Fruit fly (Drosophila melanogaster) whole organism, prepupa: Measurements from ENCODE around the gene RpS20.

Experiments
- CG10631 ChIP-seq: fragments of 200-800 bp; sonication (Bioruptor generic); optimal IDR thresholded peaks from 2 replicates; lab custom pipeline; 2016; ENCODE audit warnings: missing biosample characterization, missing genetic modification characterization
- CG10669 ChIP-seq: fragments of 200-800 bp; sonication (Bioruptor generic); optimal IDR thresholded peaks from 3 replicates; lab custom pipeline; 2018; ENCODE audit warnings: missing biosample characterization, mild to moderate bottlenecking, missing genetic modification characterization, moderate library complexity
- CG11294 ChIP-seq: fragments of 200-800 bp; sonication (Bioruptor generic); IDR thresholded peaks from 2 replicates; pipeline ENCODE4 v1.3.6; 2022; ENCODE audit warnings: missing biosample characterization, missing genetic modification characterization
- CG11762 ChIP-seq: fragments of 200-800 bp; sonication (Bioruptor generic); optimal IDR thresholded peaks from 3 replicates; lab custom pipeline; 2016; ENCODE audit warnings: missing biosample characterization, missing genetic modification characterization; ENCODE audit not compliant: insufficient read depth
- CG15336 ChIP-seq: fragments of 200-800 bp; sonication (Bioruptor generic); IDR thresholded peaks from 2 replicates; pipeline ENCODE4 v1.3.6; 2022; ENCODE audit warnings: missing biosample characterization, missing genetic modification characterization
- CG34406 ChIP-seq: fragments of 200-800 bp; sonication (Bioruptor generic); optimal IDR thresholded peaks from 3 replicates; lab custom pipeline; 2016; ENCODE audit warnings: missing biosample characterization, missing genetic modification characterization
- CG3919 ChIP-seq: fragments of 200-800 bp; sonication (Bioruptor generic); optimal IDR thresholded peaks from 3 replicates; lab custom pipeline; 2016; ENCODE audit warnings: missing biosample characterization, missing genetic modification characterization
- CG6163 ChIP-seq: fragments of 200-800 bp; sonication (Bioruptor generic); IDR thresholded peaks from 3 replicates; pipeline ENCODE4 v1.3.6; 2022; ENCODE audit warnings: missing biosample characterization, missing genetic modification characterization
- CG6276 ChIP-seq: fragments of 200-800 bp; sonication (Bioruptor generic); optimal IDR thresholded peaks from 2 replicates; lab custom pipeline; 2017; ENCODE audit warnings: missing biosample characterization, mild to moderate bottlenecking, missing genetic modification characterization
- CG6792 ChIP-seq: fragments of 200-800 bp; sonication (Bioruptor generic); optimal IDR thresholded peaks from 3 replicates; lab custom pipeline; 2016; ENCODE audit warnings: missing biosample characterization, missing genetic modification characterization
- CG6808 ChIP-seq: fragments of 200-800 bp; sonication (Bioruptor generic); optimal IDR thresholded peaks from 3 replicates; lab custom pipeline; 2017; ENCODE audit warnings: missing biosample characterization, missing genetic modification characterization, mild to moderate bottlenecking, moderate library complexity, missing genetic modification reagents
- CG6854 ChIP-seq: fragments of 200-800 bp; sonication (Bioruptor generic); optimal IDR thresholded peaks from 2 replicates; lab custom pipeline; 2017; ENCODE audit warnings: missing biosample characterization, mild to moderate bottlenecking, missing genetic modification characterization
- CG7368 ChIP-seq: fragments of 200-800 bp; sonication (Bioruptor generic); optimal IDR thresholded peaks from 3 replicates; lab custom pipeline; 2016; ENCODE audit warnings: missing biosample characterization, missing genetic modification characterization
- CG8119 ChIP-seq: fragments of 200-800 bp; sonication (Bioruptor generic); IDR thresholded peaks from 3 replicates; pipeline ENCODE4 v1.3.6; 2022; ENCODE audit warnings: missing biosample characterization, missing genetic modification characterization
- CG8632 ChIP-seq: fragments of 200-800 bp; sonication (Bioruptor generic); optimal IDR thresholded peaks from 3 replicates; lab custom pipeline; 2016; ENCODE audit warnings: missing biosample characterization, missing genetic modification characterization
- Eip75B ChIP-seq: fragments of 200-800 bp; sonication (Bioruptor generic); optimal IDR thresholded peaks from 3 replicates; lab custom pipeline; 2016; ENCODE audit warnings: missing biosample characterization, missing genetic modification characterization
- Eip93F ChIP-seq: fragments of 200-800 bp; sonication (Bioruptor generic); optimal IDR thresholded peaks from 2 replicates; lab custom pipeline; 2016; ENCODE audit warnings: missing biosample characterization, mild to moderate bottlenecking, missing genetic modification characterization
- Ets96B ChIP-seq: fragments of 200-800 bp; optimal IDR thresholded peaks from 2 replicates; lab custom pipeline; 2019; ENCODE audit warnings: missing biosample characterization, mild to moderate bottlenecking, missing genetic modification characterization, moderate library complexity
- Gug ChIP-seq: fragments of 200-800 bp; sonication (Bioruptor generic); IDR thresholded peaks from 2 replicates; pipeline ENCODE4 v1.3.6; 2022; ENCODE audit warnings: missing biosample characterization, missing genetic modification characterization
- Hr39 ChIP-seq: fragments of 200-800 bp; sonication (Bioruptor generic); optimal IDR thresholded peaks from 2 replicates; lab custom pipeline; 2016; ENCODE audit warnings: missing biosample characterization, missing genetic modification characterization
- Hr4 ChIP-seq: fragments of 200-800 bp; sonication (Bioruptor generic); optimal IDR thresholded peaks from 3 replicates; lab custom pipeline; 2016; ENCODE audit warnings: missing biosample characterization, missing genetic modification characterization
- Lpt ChIP-seq: fragments of 200-800 bp; sonication (Bioruptor generic); optimal IDR thresholded peaks from 3 replicates; lab custom pipeline; 2016; ENCODE audit warnings: missing biosample characterization, missing genetic modification characterization
- Smox ChIP-seq: fragments of 200-800 bp; sonication (Bioruptor generic); optimal IDR thresholded peaks from 3 replicates; lab custom pipeline; 2016; ENCODE audit warnings: missing biosample characterization, missing genetic modification characterization
- Sox14 ChIP-seq: fragments of 200-800 bp; sonication (Bioruptor generic); optimal IDR thresholded peaks from 3 replicates; lab custom pipeline; 2016; ENCODE audit warnings: missing biosample characterization, missing genetic modification characterization
- achi ChIP-seq: fragments of 200-800 bp; sonication (Bioruptor generic); optimal IDR thresholded peaks from 3 replicates; lab custom pipeline; 2016; ENCODE audit warnings: missing biosample characterization, missing genetic modification characterization
- cyc ChIP-seq: fragments of 200-800 bp; sonication (Bioruptor generic); optimal IDR thresholded peaks from 3 replicates; lab custom pipeline; 2016; ENCODE audit warnings: missing biosample characterization, missing genetic modification characterization
- eg ChIP-seq: fragments of 200-800 bp; sonication (Bioruptor generic); IDR thresholded peaks from 3 replicates; pipeline ENCODE4 v1.3.6; 2022; ENCODE audit warnings: missing biosample characterization, missing genetic modification characterization
- esn ChIP-seq: fragments of 200-800 bp; sonication (Bioruptor generic); optimal IDR thresholded peaks from 2 replicates; lab custom pipeline; 2016; ENCODE audit warnings: missing biosample characterization, mild to moderate bottlenecking, missing genetic modification characterization, moderate library complexity
- fd59A ChIP-seq: fragments of 200-800 bp; sonication (Bioruptor generic); optimal IDR thresholded peaks from 2 replicates; lab custom pipeline; 2017; ENCODE audit warnings: missing biosample characterization, mild to moderate bottlenecking, missing genetic modification characterization, missing genetic modification reagents
- fd85E ChIP-seq: fragments of 200-800 bp; sonication (Bioruptor generic); optimal IDR thresholded peaks from 3 replicates; lab custom pipeline; 2016; ENCODE audit warnings: missing biosample characterization, missing genetic modification characterization
- net ChIP-seq: fragments of 200-800 bp; sonication (Bioruptor generic); optimal IDR thresholded peaks from 3 replicates; lab custom pipeline; 2016; ENCODE audit warnings: missing biosample characterization, missing genetic modification characterization
- pdm3 ChIP-seq: fragments of 200-800 bp; sonication (Bioruptor generic); optimal IDR thresholded peaks from 3 replicates; lab custom pipeline; 2016; ENCODE audit warnings: missing biosample characterization, missing genetic modification characterization
- salr ChIP-seq, 2 experiments: fragments of 200-800 bp; sonication (Bioruptor generic); optimal IDR thresholded peaks; 3 replicates each; lab custom pipeline; 2016 to 2018; ENCODE audit warnings: missing biosample characterization in 2 of 2, missing genetic modification characterization in 2 of 2, mild to moderate bottlenecking in 1 of 2
- svp ChIP-seq: fragments of 200-800 bp; sonication (Bioruptor generic); peaks from one replicate; lab custom pipeline; 2016; ENCODE audit warnings: missing biosample characterization, missing genetic modification characterization
- vri ChIP-seq: fragments of 200-800 bp; sonication (Bioruptor generic); optimal IDR thresholded peaks from 3 replicates; lab custom pipeline; 2016; ENCODE audit warnings: missing biosample characterization, mild to moderate bottlenecking, missing genetic modification characterization

Gene RpS20

DNA sequence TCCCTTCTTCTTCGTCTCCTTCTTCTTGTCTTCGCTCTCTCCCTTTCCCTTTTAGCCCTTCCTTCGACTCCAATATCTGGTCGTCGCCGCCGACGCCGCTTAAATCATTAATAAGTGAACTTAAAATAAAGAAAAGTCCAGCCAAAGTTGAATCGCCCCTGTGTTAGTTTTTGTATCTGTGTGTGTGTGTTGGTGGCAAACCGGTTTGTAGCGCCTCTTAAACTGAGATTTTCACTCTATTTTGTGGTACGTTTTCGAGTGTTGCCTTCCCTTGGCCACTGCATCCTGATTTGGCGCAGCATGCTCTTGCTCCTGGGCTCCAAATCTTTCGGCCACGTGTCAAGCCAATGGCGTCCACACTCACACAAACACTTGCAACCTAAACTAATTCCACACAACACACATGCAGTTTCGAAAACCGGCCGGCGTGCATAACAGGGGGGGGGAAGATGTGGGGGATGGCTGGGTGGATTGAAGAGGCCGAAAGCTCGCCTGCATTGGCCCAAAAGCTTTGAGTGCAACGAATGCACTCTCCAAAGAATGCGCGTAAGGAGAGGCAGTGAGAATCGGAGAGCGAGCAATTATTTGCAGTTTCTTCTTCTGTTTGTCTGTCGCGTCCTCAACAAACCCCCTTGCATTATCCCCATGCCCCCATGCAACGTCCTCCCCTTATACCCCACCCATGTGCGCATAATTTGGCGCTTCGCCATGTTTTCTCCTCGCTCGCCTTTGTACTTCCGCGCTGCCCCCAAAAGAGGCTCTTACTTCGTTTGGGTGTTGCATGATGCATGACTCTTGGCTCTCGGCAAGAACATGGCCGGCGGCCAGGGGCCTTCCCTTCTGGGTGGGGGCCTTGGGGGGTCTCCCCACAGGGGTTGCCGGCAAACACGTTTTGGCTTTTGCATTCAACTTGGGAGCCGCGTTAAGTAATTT lies 37.3 kb upstream of the RpS20 start (continued):
- TF ChIP-seq Gug (peak; percentile 63), CG6792 (GFP tag; lab: Kevin White, UChicago) (no peak), fd59A (no peak), Hr4 (GFP tag; lab: Kevin White, UChicago) (no peak), Eip75B (no peak), Smox (GFP tag; lab: Kevin White, UChicago) (no peak), Hr39 (no peak), fd85E (GFP tag; lab: Kevin White, UChicago) (no peak), svp (GFP tag; lab: Kevin White, UChicago) (peak; percentile 50), vri (GFP tag; lab: Kevin White, UChicago) (peak; percentile 58), CG11294 (GFP tag; lab: Robert Waterston, UW) (peak; percentile 59; the same call in 1 of the 2 replicates), Ets96B (tag; lab: Kevin White, UChicago) (no peak), CG6808 (GFP tag; lab: Kevin White, UChicago) (peak; percentile 14), CG11762 (no peak), CG7368 (peak; percentile 40), CG6854 (peak; percentile 47), cyc (no peak), pdm3 (no peak)

DNA sequence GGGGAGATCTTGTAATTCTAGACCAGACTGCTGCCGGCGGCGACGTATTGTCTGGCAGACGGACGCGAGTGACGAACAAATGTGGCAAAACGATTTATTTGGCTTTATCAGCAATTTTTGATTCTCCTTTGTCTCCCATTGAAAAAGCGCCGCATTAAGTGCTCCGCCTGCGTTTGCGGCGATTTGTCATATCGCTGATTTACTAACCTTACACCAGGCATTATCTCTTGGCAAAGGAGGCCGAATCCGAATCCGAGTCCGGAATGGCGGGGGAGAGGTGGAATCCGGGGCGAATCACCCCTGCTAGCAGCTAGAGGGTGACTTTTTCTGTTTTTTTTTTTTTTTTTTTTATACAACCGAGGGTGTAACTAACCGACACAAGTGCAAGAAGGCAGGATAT lies 33.4 kb upstream of the RpS20 start:
- TF ChIP-seq CG8119 (GFP tag; lab: Robert Waterston, UW) (0 out of 3 replicates have a peak, but pooled peaks have one; percentile 21), esn (GFP tag; lab: Kevin White, UChicago) (no peak), CG7368 (no peak), svp (GFP tag; lab: Kevin White, UChicago) (peak; percentile 98), Gug (no peak), CG8632 (no peak), achi (GFP tag; lab: Kevin White, UChicago) (no peak), Sox14 (GFP tag; lab: Kevin White, UChicago) (peak; percentile 53), Eip93F (GFP tag; lab: Kevin White, UChicago) (peak; percentile 29), CG6276 (GFP tag; lab: Kevin White, UChicago) (no peak)

DNA sequence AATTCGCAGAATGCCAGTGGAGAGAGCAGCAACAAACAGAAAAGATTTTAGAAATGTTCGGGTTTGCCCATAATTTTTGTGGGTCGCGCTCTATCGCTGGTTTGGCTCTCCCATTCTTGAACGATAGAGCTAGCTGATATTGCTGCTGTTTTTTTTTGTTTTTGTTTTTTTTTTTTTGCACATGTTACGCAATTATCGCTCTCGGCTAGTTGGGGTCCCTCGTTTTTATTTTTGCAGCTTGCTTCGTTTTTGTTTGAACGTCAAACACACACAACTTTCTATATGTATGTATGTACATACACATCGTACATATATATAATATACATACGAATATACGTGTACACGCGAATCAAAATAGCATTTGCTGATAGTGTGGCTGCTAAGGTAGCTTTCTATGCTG lies 31.5 kb upstream of the RpS20 start:
- TF ChIP-seq pdm3: no peak
- no peak for TF ChIP-seq CG3919
- no peak for TF ChIP-seq CG34406 (GFP tag; lab: Kevin White, UChicago)
- peak; percentile 77 for TF ChIP-seq CG15336 (GFP tag; lab: Robert Waterston, UW)
- no peak for TF ChIP-seq CG10669 (GFP tag; lab: Kevin White, UChicago)
- peak; percentile 62; the same call in 1 of the 3 replicates for TF ChIP-seq CG8119 (GFP tag; lab: Robert Waterston, UW)
- peak; percentile 43; the same call in 1 of the 3 replicates for TF ChIP-seq CG6163 (GFP tag; lab: Robert Waterston, UW)
- no peak for TF ChIP-seq fd59A
- peak; percentile 53 for TF ChIP-seq CG6276 (GFP tag; lab: Kevin White, UChicago)
- TF ChIP-seq vri (GFP tag; lab: Kevin White, UChicago): peak; percentile 45
- peak; percentile 36 for TF ChIP-seq svp (GFP tag; lab: Kevin White, UChicago)
- TF ChIP-seq Lpt (GFP tag; lab: Kevin White, UChicago): peak; percentile 44

DNA sequence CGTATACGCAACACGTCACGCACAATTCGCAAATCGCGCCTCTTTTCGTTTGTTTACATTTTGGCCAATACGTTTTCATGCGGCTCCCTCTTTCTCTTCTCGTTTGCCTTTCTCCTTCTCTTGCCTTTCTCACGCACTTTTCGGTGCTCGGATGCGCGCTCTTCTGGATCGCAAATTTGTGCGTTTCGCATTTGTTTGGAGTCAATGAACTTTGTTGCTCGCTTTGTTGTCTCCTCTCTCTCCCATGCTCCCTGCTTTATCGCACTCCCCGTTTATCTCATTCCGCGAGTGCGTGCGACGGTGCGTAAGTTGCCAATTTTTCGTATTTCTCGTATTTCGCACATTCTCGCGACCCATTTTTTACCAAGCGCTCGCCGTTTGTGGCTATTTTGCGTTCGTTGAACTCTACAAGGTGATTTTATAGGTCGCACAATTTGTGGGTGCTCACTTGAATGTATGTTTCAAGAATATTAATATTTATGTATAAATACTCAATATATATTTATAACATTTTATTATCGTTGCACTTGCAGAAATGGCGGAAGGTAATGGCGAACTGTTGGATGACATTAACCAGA lies 30.7 kb upstream of the RpS20 start:
- no peak for TF ChIP-seq eg (GFP tag; lab: Robert Waterston, UW)
- peak; percentile 57 for TF ChIP-seq svp (GFP tag; lab: Kevin White, UChicago)
- TF ChIP-seq CG10631 (GFP tag; lab: Kevin White, UChicago): no peak
- 0 out of 3 replicates have a peak, but pooled peaks have one; percentile 29 for TF ChIP-seq CG6163 (GFP tag; lab: Robert Waterston, UW)
- TF ChIP-seq CG6792 (GFP tag; lab: Kevin White, UChicago): no peak
- TF ChIP-seq net (GFP tag; lab: Kevin White, UChicago): no peak
- no peak for TF ChIP-seq salr (GFP tag; optimal IDR thresholded peaks at IDR 0.05; lab: Kevin White, UChicago)
- no peak for TF ChIP-seq CG6854
- TF ChIP-seq fd59A: no peak
